Worm (Caenorhabditis elegans): ENCODE data around the gene F18C5.10.

- no peak for TF ChIP-seq nhr-12 (tag; optimal IDR thresholded peaks at IDR 0.05)
- no peak for TF ChIP-seq skn-1 (tag; optimal IDR thresholded peaks at IDR 0.05)
Observed at ce11 chrII:6521316-6521715, 39.9 kb downstream of the F18C5.10 start, which contains the start of gene toe-2.

Data from whole organism, L2 larva.